Fruit fly (Drosophila melanogaster) whole organism, wandering third instar larva: ENCODE results near the gene CG5510.

Source experiments
- Abd-B ChIP-seq: fragments of >200 bp; optimal IDR thresholded peaks from 2 replicates; lab custom pipeline; 2017; ENCODE audit warnings: missing biosample characterization, missing genetic modification characterization
- CG32264 ChIP-seq: fragments of 200-800 bp; sonication (Bioruptor generic); optimal IDR thresholded peaks from 2 replicates; lab custom pipeline; 2016; ENCODE audit warnings: missing biosample characterization, missing genetic modification characterization
- CG9705 ChIP-seq: fragments of 200-800 bp; sonication (Bioruptor generic); optimal IDR thresholded peaks from 2 replicates; lab custom pipeline; 2018; ENCODE audit warnings: missing biosample characterization, mild to moderate bottlenecking, missing genetic modification characterization
- CrebA ChIP-seq: fragments of 200-800 bp; sonication (Bioruptor generic); optimal IDR thresholded peaks from 2 replicates; lab custom pipeline; 2016; ENCODE audit warnings: missing biosample characterization, mild to moderate bottlenecking, missing genetic modification characterization, borderline replicate concordance
- Dif ChIP-seq: fragments of 200-275, 200-300 bp; sonication (Bioruptor generic); optimal IDR thresholded peaks from 2 replicates; lab custom pipeline; 2018; ENCODE audit warnings: missing biosample characterization, missing genetic modification characterization; ENCODE audit not compliant: partially characterized antibody
- GATAd ChIP-seq: sonication (Bioruptor generic); optimal IDR thresholded peaks from 2 replicates; lab custom pipeline; 2016; ENCODE audit warnings: missing biosample characterization, missing genetic modification characterization
- HLH106 ChIP-seq: fragments of 200-800 bp; optimal IDR thresholded peaks from 3 replicates; lab custom pipeline; 2019; ENCODE audit warnings: missing biosample characterization, mild to moderate bottlenecking, missing genetic modification characterization, moderate library complexity
- Hnf4 ChIP-seq: fragments of 200-800 bp; sonication (Bioruptor generic); optimal IDR thresholded peaks from 2 replicates; lab custom pipeline; 2016; ENCODE audit warnings: missing biosample characterization, mild to moderate bottlenecking, missing genetic modification characterization
- Hr78 ChIP-seq: fragments of >200 bp; optimal IDR thresholded peaks from 2 replicates; lab custom pipeline; 2017; ENCODE audit warnings: missing biosample characterization, missing genetic modification characterization
- Hr83 ChIP-seq: fragments of 200-300 bp; sonication (Bioruptor generic); optimal IDR thresholded peaks from 2 replicates; lab custom pipeline; 2016; ENCODE audit warnings: missing biosample characterization, mild to moderate bottlenecking, missing genetic modification characterization, moderate library complexity; ENCODE audit not compliant: poor library complexity, severe bottlenecking
- Jra ChIP-seq: sonication (Bioruptor generic); optimal IDR thresholded peaks from 2 replicates; lab custom pipeline; 2016; ENCODE audit warnings: missing biosample characterization, missing genetic modification characterization
- Mio ChIP-seq: sonication (Bioruptor generic); optimal IDR thresholded peaks from 2 replicates; lab custom pipeline; 2016; ENCODE audit warnings: missing biosample characterization, missing genetic modification characterization
- N ChIP-seq: fragments of >200 bp; optimal IDR thresholded peaks from 2 replicates; lab custom pipeline; 2018; ENCODE audit warnings: missing biosample characterization, missing external identifiers, missing genetic modification characterization
- OdsH ChIP-seq: fragments of 200-800 bp; sonication (Bioruptor generic); optimal IDR thresholded peaks from 2 replicates; lab custom pipeline; 2016; ENCODE audit warnings: missing biosample characterization, mild to moderate bottlenecking, missing genetic modification characterization
- Rel ChIP-seq, 2 experiments: fragments of 200-800 bp; sonication (Bioruptor generic) in 1 of 2; optimal IDR thresholded peaks; 2 replicates in 1 of 2; 3 replicates in 1 of 2; lab custom pipeline; 2016 to 2019; ENCODE audit warnings: mild to moderate bottlenecking in 2 of 2, missing biosample characterization in 2 of 2, missing genetic modification characterization in 2 of 2, moderate library complexity in 1 of 2
- Sp1 ChIP-seq: fragments of 200-800 bp; sonication (Bioruptor generic); optimal IDR thresholded peaks from 3 replicates; lab custom pipeline; 2019; ENCODE audit warnings: missing biosample characterization, mild to moderate bottlenecking, missing genetic modification characterization, moderate library complexity
- Vsx2 ChIP-seq: fragments of 200-300, 225-300 bp; sonication (Bioruptor generic); optimal IDR thresholded peaks from 2 replicates; lab custom pipeline; 2018; ENCODE audit warnings: missing biosample characterization, missing genetic modification characterization; ENCODE audit not compliant: partially characterized antibody
- br ChIP-seq: fragments of 200-800 bp; sonication (Bioruptor generic); optimal IDR thresholded peaks from 2 replicates; lab custom pipeline; 2016; ENCODE audit warnings: missing biosample characterization, missing genetic modification characterization
- brk ChIP-seq: fragments of 200-800 bp; sonication (Bioruptor generic); optimal IDR thresholded peaks from 2 replicates; lab custom pipeline; 2016; ENCODE audit warnings: missing biosample characterization, mild to moderate bottlenecking, missing genetic modification characterization
- dl ChIP-seq, 2 experiments: fragments of 175-275, 200-275 bp in 1 of 2; fragments of 200-275 bp in 1 of 2; sonication (Bioruptor generic); optimal IDR thresholded peaks; lab custom pipeline; 2018; ENCODE audit warnings: mild to moderate bottlenecking in 2 of 2, missing biosample characterization in 2 of 2, missing genetic modification characterization in 2 of 2, moderate library complexity in 2 of 2; ENCODE audit not compliant: partially characterized antibody in 2 of 2, insufficient read depth in 1 of 2
- dmrt93B ChIP-seq: fragments of 200-800 bp; sonication (Bioruptor generic); optimal IDR thresholded peaks from 2 replicates; lab custom pipeline; 2018; ENCODE audit warnings: missing biosample characterization, mild to moderate bottlenecking, missing genetic modification characterization
- dsf ChIP-seq: sonication (Bioruptor generic); optimal IDR thresholded peaks from 2 replicates; lab custom pipeline; 2016; ENCODE audit warnings: missing biosample characterization, missing genetic modification characterization, borderline replicate concordance
- ey ChIP-seq: fragments of 200-800 bp; sonication (Bioruptor generic); optimal IDR thresholded peaks from 2 replicates; lab custom pipeline; 2016; ENCODE audit warnings: missing biosample characterization, missing genetic modification characterization
- fru ChIP-seq: fragments of 200-800 bp; sonication (Bioruptor generic); optimal IDR thresholded peaks from 3 replicates; lab custom pipeline; 2016; ENCODE audit warnings: missing biosample characterization, mild to moderate bottlenecking, missing genetic modification characterization
- h ChIP-seq: fragments of 200-800 bp; sonication (Bioruptor generic); optimal IDR thresholded peaks from 3 replicates; lab custom pipeline; 2016; ENCODE audit warnings: missing biosample characterization, mild to moderate bottlenecking, missing genetic modification characterization
- lola ChIP-seq: fragments of >200 bp; optimal IDR thresholded peaks from 2 replicates; lab custom pipeline; 2017; ENCODE audit warnings: missing biosample characterization, missing genetic modification characterization
- psq ChIP-seq: fragments of 200-800 bp; sonication (Bioruptor generic); optimal IDR thresholded peaks from 3 replicates; lab custom pipeline; 2017; ENCODE audit warnings: missing biosample characterization, mild to moderate bottlenecking, missing genetic modification characterization, moderate library complexity
- rgr ChIP-seq: fragments of 200-800 bp; sonication (Bioruptor generic); optimal IDR thresholded peaks from 3 replicates; lab custom pipeline; 2016; ENCODE audit warnings: missing biosample characterization, mild to moderate bottlenecking, missing genetic modification characterization
- sage ChIP-seq: fragments of 200-800 bp; sonication (Bioruptor generic); optimal IDR thresholded peaks from 2 replicates; lab custom pipeline; 2016; ENCODE audit warnings: missing biosample characterization, mild to moderate bottlenecking, missing genetic modification characterization
- sv ChIP-seq: fragments of 200-800 bp; sonication (Bioruptor generic); optimal IDR thresholded peaks from 3 replicates; lab custom pipeline; 2016; ENCODE audit warnings: missing biosample characterization, missing genetic modification characterization
- tai ChIP-seq: sonication (Bioruptor generic); optimal IDR thresholded peaks from 2 replicates; lab custom pipeline; 2016; ENCODE audit warnings: missing biosample characterization, missing genetic modification characterization
- woc ChIP-seq: sonication (Bioruptor generic); optimal IDR thresholded peaks from 2 replicates; lab custom pipeline; 2016; ENCODE audit warnings: missing biosample characterization, mild to moderate bottlenecking, missing genetic modification characterization

The CG5510 gene

DNA sequence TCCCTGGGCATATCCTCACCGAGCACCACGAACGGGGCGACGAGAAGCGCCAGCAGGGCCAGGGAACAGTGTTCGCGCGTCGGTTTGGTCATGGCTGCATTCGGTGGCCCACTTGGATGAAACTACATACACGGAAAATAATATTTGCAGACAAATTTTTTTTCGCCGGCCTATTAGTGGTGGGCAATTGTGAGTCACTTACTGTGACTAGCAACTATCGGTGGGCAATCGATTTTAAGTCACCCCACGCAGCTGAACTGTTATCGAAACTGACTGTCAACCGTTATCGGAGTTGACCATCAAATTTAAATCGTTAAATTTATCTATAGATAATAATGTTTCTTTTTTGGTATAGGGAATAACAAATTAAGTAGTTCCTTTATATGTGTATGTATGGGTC lies at the start of gene CG5510:
CG5510 (minus strand) TSS at position 201 of the 400 bp plus-strand sequence.
- TF ChIP-seq Rel (GFP tag; optimal IDR thresholded peaks at IDR 0.05; lab: Kevin White, UChicago) (no peak), Rel (tag; optimal IDR thresholded peaks at IDR 0.05; lab: Kevin White, UChicago) (peak; percentile 45), h (GFP tag; lab: Kevin White, UChicago) (peak; percentile 33), dl (GFP tag; optimal IDR thresholded peaks at IDR 0.05; lab: Kevin White, UChicago; ENCODE audit: insufficient read depth in 1 of 2, partially characterized antibody in 2 of 2) (peak in 1 of 2 experiments; percentile 8), sv (peak; percentile 6), dsf (GFP tag; lab: Kevin White, UChicago) (no peak), ey (GFP tag; lab: Kevin White, UChicago) (peak; percentile 27), sage (GFP tag; lab: Kevin White, UChicago) (no peak), psq (GFP tag; lab: Kevin White, UChicago) (no peak), HLH106 (peak; percentile 21), Jra (GFP tag; lab: Kevin White, UChicago) (peak; percentile 76), Vsx2 (GFP tag; lab: Kevin White, UChicago) (no peak), woc (GFP tag; lab: Kevin White, UChicago) (peak; percentile 14), tai (GFP tag; lab: Kevin White, UChicago) (no peak), OdsH (GFP tag; lab: Kevin White, UChicago) (no peak), fru (GFP tag; lab: Kevin White, UChicago) (peak; percentile 36), br (GFP tag; lab: Kevin White, UChicago) (peak; percentile 2), Hr83 (GFP tag; lab: Kevin White, UChicago) (peak; percentile 52), Sp1 (GFP tag; lab: Kevin White, UChicago) (peak; percentile 10)

DNA sequence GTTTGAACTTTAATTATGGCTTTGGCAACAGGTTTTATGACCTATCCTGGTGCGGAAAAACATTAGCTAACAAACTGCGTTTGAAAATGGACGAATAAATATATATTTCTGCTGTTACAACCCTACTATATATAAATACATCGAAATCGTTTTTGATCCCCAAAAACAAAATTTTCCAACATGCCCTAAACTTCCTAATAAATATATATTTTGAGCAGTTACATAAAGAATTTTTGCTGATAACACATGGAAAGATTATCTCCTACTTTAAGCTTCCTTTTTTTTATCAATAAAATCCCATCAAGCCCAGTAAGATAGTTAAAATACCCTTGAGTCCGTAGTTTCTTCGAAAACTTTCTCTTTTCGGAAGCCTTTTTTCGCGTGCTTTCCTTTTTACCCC lies 49.7 kb upstream of the CG5510 start:
- no peak for TF ChIP-seq woc (GFP tag; lab: Kevin White, UChicago)
- no peak for TF ChIP-seq GATAd (GFP tag; lab: Kevin White, UChicago)
- no peak for TF ChIP-seq CrebA (GFP tag; lab: Kevin White, UChicago)
- TF ChIP-seq dmrt93B (GFP tag; lab: Kevin White, UChicago), result no peak
- TF ChIP-seq Vsx2 (GFP tag; lab: Kevin White, UChicago), result no peak
- TF ChIP-seq lola (GFP tag; lab: Kevin White, UChicago), result no peak
- no peak for TF ChIP-seq brk (GFP tag; lab: Kevin White, UChicago)
- no peak for TF ChIP-seq sage (GFP tag; lab: Kevin White, UChicago)
- TF ChIP-seq br (GFP tag; lab: Kevin White, UChicago), result no peak
- no peak for TF ChIP-seq Hr83 (GFP tag; lab: Kevin White, UChicago)
- TF ChIP-seq Dif (GFP tag; lab: Kevin White, UChicago), result no peak
- TF ChIP-seq N (GFP tag; lab: Kevin White, UChicago), result no peak
- TF ChIP-seq Jra (GFP tag; lab: Kevin White, UChicago), result no peak
- no peak for TF ChIP-seq HLH106
- TF ChIP-seq Mio (GFP tag; lab: Kevin White, UChicago), result no peak
- TF ChIP-seq, all 38 proteins: peak for 0

DNA sequence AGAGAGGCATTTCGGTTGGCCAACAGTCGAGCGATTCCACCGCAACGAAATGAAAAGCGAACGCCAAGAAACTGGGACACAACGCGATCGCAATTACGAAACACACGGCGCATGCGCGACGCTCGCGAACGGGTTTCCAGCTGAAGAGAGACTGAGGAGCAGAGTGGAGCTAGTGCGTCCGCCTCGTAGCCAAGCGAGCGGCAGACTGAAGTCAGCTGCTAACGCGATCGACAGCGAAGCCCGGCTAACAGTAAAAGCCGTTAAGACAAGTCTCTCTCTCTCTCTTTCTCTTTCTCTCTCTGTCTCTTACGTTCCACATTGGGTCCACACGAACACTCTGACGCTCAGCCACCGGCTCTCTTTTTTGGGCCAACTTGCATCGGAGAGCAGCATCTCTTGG lies 49.2 kb upstream of the CG5510 start, which contains the start of gene CG17786:
CG17786 (minus strand) TSS at position 154 of the 400 bp plus-strand sequence.
- TF ChIP-seq psq (GFP tag; lab: Kevin White, UChicago), result peak; percentile 1
- TF ChIP-seq CG32264 (GFP tag; lab: Kevin White, UChicago), result no peak
- TF ChIP-seq Sp1 (GFP tag; lab: Kevin White, UChicago), result peak; percentile 43
- peak in 1 of 2 experiments; percentile 72 for TF ChIP-seq dl (GFP tag; optimal IDR thresholded peaks at IDR 0.05; lab: Kevin White, UChicago; ENCODE audit: insufficient read depth in 1 of 2, partially characterized antibody in 2 of 2)
- TF ChIP-seq CrebA (GFP tag; lab: Kevin White, UChicago), result no peak
- peak; percentile 72 for TF ChIP-seq Dif (GFP tag; lab: Kevin White, UChicago)
- TF ChIP-seq h (GFP tag; lab: Kevin White, UChicago), result peak; percentile 7
- TF ChIP-seq Abd-B (GFP tag; lab: Kevin White, UChicago), result no peak
- TF ChIP-seq Hnf4 (GFP tag; lab: Kevin White, UChicago), result no peak
- TF ChIP-seq CG9705 (GFP tag; lab: Kevin White, UChicago), result no peak
- TF ChIP-seq, all 38 proteins: peak for 5

dm6 chr3R:24216017-24216416 lies 46.7 kb upstream of the CG5510 start:
- no peak for TF ChIP-seq CrebA (GFP tag; lab: Kevin White, UChicago)
- no peak for TF ChIP-seq lola (GFP tag; lab: Kevin White, UChicago)
- TF ChIP-seq Hr83 (GFP tag; lab: Kevin White, UChicago), result no peak
- TF ChIP-seq br (GFP tag; lab: Kevin White, UChicago), result no peak
- TF ChIP-seq woc (GFP tag; lab: Kevin White, UChicago), result no peak
- no peak for TF ChIP-seq N (GFP tag; lab: Kevin White, UChicago)
- no peak for TF ChIP-seq h (GFP tag; lab: Kevin White, UChicago)
- no peak for TF ChIP-seq rgr
- TF ChIP-seq brk (GFP tag; lab: Kevin White, UChicago), result no peak
- no peak for TF ChIP-seq Hr78 (GFP tag; lab: Kevin White, UChicago)
- TF ChIP-seq GATAd (GFP tag; lab: Kevin White, UChicago), result no peak
- no peak for TF ChIP-seq sv
- TF ChIP-seq dl (GFP tag; optimal IDR thresholded peaks at IDR 0.05; lab: Kevin White, UChicago; ENCODE audit: insufficient read depth in 1 of 2, partially characterized antibody in 2 of 2), result no peak
- no peak for TF ChIP-seq Hnf4 (GFP tag; lab: Kevin White, UChicago)
- no peak for TF ChIP-seq fru (GFP tag; lab: Kevin White, UChicago)
- TF ChIP-seq CG32264 (GFP tag; lab: Kevin White, UChicago), result no peak
- TF ChIP-seq Dif (GFP tag; lab: Kevin White, UChicago), result no peak
- no peak for TF ChIP-seq Mio (GFP tag; lab: Kevin White, UChicago)
